Fruit fly (Drosophila melanogaster) whole organism, prepupa: Measurements from ENCODE around the gene Jig.

Experiments
- CG10631 ChIP-seq: fragments of 200-800 bp; sonication (Bioruptor generic); optimal IDR thresholded peaks from 2 replicates; lab custom pipeline; 2016; ENCODE audit warnings: missing biosample characterization, missing genetic modification characterization
- CG11762 ChIP-seq: fragments of 200-800 bp; sonication (Bioruptor generic); optimal IDR thresholded peaks from 3 replicates; lab custom pipeline; 2016; ENCODE audit warnings: missing biosample characterization, missing genetic modification characterization; ENCODE audit not compliant: insufficient read depth
- CG15336 ChIP-seq: fragments of 200-800 bp; sonication (Bioruptor generic); IDR thresholded peaks from 2 replicates; pipeline ENCODE4 v1.3.6; 2022; ENCODE audit warnings: missing biosample characterization, missing genetic modification characterization
- CG31627 ChIP-seq: fragments of 200-800 bp; sonication (Bioruptor generic); optimal IDR thresholded peaks from 3 replicates; lab custom pipeline; 2016; ENCODE audit warnings: missing biosample characterization, missing genetic modification characterization
- CG32006 ChIP-seq: fragments of 200-800 bp; sonication (Bioruptor generic); optimal IDR thresholded peaks from 3 replicates; lab custom pipeline; 2017; ENCODE audit warnings: missing biosample characterization, mild to moderate bottlenecking, missing genetic modification characterization
- CG34406 ChIP-seq: fragments of 200-800 bp; sonication (Bioruptor generic); optimal IDR thresholded peaks from 3 replicates; lab custom pipeline; 2016; ENCODE audit warnings: missing biosample characterization, missing genetic modification characterization
- CG3919 ChIP-seq: fragments of 200-800 bp; sonication (Bioruptor generic); optimal IDR thresholded peaks from 3 replicates; lab custom pipeline; 2016; ENCODE audit warnings: missing biosample characterization, missing genetic modification characterization
- CG6163 ChIP-seq: fragments of 200-800 bp; sonication (Bioruptor generic); IDR thresholded peaks from 3 replicates; pipeline ENCODE4 v1.3.6; 2022; ENCODE audit warnings: missing biosample characterization, missing genetic modification characterization
- CG6276 ChIP-seq: fragments of 200-800 bp; sonication (Bioruptor generic); optimal IDR thresholded peaks from 2 replicates; lab custom pipeline; 2017; ENCODE audit warnings: missing biosample characterization, mild to moderate bottlenecking, missing genetic modification characterization
- CG6792 ChIP-seq: fragments of 200-800 bp; sonication (Bioruptor generic); optimal IDR thresholded peaks from 3 replicates; lab custom pipeline; 2016; ENCODE audit warnings: missing biosample characterization, missing genetic modification characterization
- CG8119 ChIP-seq: fragments of 200-800 bp; sonication (Bioruptor generic); IDR thresholded peaks from 3 replicates; pipeline ENCODE4 v1.3.6; 2022; ENCODE audit warnings: missing biosample characterization, missing genetic modification characterization
- CG8632 ChIP-seq: fragments of 200-800 bp; sonication (Bioruptor generic); optimal IDR thresholded peaks from 3 replicates; lab custom pipeline; 2016; ENCODE audit warnings: missing biosample characterization, missing genetic modification characterization
- Eip75B ChIP-seq: fragments of 200-800 bp; sonication (Bioruptor generic); optimal IDR thresholded peaks from 3 replicates; lab custom pipeline; 2016; ENCODE audit warnings: missing biosample characterization, missing genetic modification characterization
- Eip78C ChIP-seq: fragments of 200-800 bp; sonication (Bioruptor generic); peaks from one replicate; lab custom pipeline; 2016; ENCODE audit warnings: missing biosample characterization, missing genetic modification characterization
- Gug ChIP-seq: fragments of 200-800 bp; sonication (Bioruptor generic); IDR thresholded peaks from 2 replicates; pipeline ENCODE4 v1.3.6; 2022; ENCODE audit warnings: missing biosample characterization, missing genetic modification characterization
- Hr39 ChIP-seq: fragments of 200-800 bp; sonication (Bioruptor generic); optimal IDR thresholded peaks from 2 replicates; lab custom pipeline; 2016; ENCODE audit warnings: missing biosample characterization, missing genetic modification characterization
- Hr4 ChIP-seq: fragments of 200-800 bp; sonication (Bioruptor generic); optimal IDR thresholded peaks from 3 replicates; lab custom pipeline; 2016; ENCODE audit warnings: missing biosample characterization, missing genetic modification characterization
- Met ChIP-seq: fragments of 200-800 bp; sonication (Bioruptor generic); optimal IDR thresholded peaks from 3 replicates; lab custom pipeline; 2016; ENCODE audit warnings: missing biosample characterization, missing genetic modification characterization
- Sox102F ChIP-seq: fragments of 200-800 bp; sonication (Bioruptor generic); optimal IDR thresholded peaks from 2 replicates; lab custom pipeline; 2016; ENCODE audit warnings: missing biosample characterization, mild to moderate bottlenecking, missing genetic modification characterization
- Sox14 ChIP-seq: fragments of 200-800 bp; sonication (Bioruptor generic); optimal IDR thresholded peaks from 3 replicates; lab custom pipeline; 2016; ENCODE audit warnings: missing biosample characterization, missing genetic modification characterization
- Sox15 ChIP-seq: fragments of 200-800 bp; sonication (Bioruptor generic); optimal IDR thresholded peaks from 3 replicates; lab custom pipeline; 2016; ENCODE audit warnings: missing biosample characterization, missing genetic modification characterization
- acj6 ChIP-seq: fragments of 200-800 bp; sonication (Bioruptor generic); optimal IDR thresholded peaks from 3 replicates; lab custom pipeline; 2016; ENCODE audit warnings: missing biosample characterization, missing genetic modification characterization
- cyc ChIP-seq: fragments of 200-800 bp; sonication (Bioruptor generic); optimal IDR thresholded peaks from 3 replicates; lab custom pipeline; 2016; ENCODE audit warnings: missing biosample characterization, missing genetic modification characterization
- eg ChIP-seq: fragments of 200-800 bp; sonication (Bioruptor generic); IDR thresholded peaks from 3 replicates; pipeline ENCODE4 v1.3.6; 2022; ENCODE audit warnings: missing biosample characterization, missing genetic modification characterization
- fd59A ChIP-seq: fragments of 200-800 bp; sonication (Bioruptor generic); optimal IDR thresholded peaks from 2 replicates; lab custom pipeline; 2017; ENCODE audit warnings: missing biosample characterization, mild to moderate bottlenecking, missing genetic modification characterization, missing genetic modification reagents
- fkh ChIP-seq: fragments of 200-800 bp; sonication (Bioruptor generic); optimal IDR thresholded peaks from 3 replicates; lab custom pipeline; 2017; ENCODE audit warnings: missing biosample characterization, mild to moderate bottlenecking, missing genetic modification characterization, moderate library complexity
- lz ChIP-seq: fragments of 200-800 bp; sonication (Bioruptor generic); optimal IDR thresholded peaks from 3 replicates; lab custom pipeline; 2016; ENCODE audit warnings: missing biosample characterization, missing genetic modification characterization
- pdm3 ChIP-seq: fragments of 200-800 bp; sonication (Bioruptor generic); optimal IDR thresholded peaks from 3 replicates; lab custom pipeline; 2016; ENCODE audit warnings: missing biosample characterization, missing genetic modification characterization
- spab ChIP-seq: fragments of 200-800 bp; sonication (Bioruptor generic); optimal IDR thresholded peaks from 2 replicates; lab custom pipeline; 2017; ENCODE audit warnings: missing biosample characterization, mild to moderate bottlenecking, missing genetic modification characterization, missing genetic modification reagents
- ss ChIP-seq, 2 experiments: fragments of 200-800 bp; sonication (Bioruptor generic); optimal IDR thresholded peaks; 2 replicates in 1 of 2; 3 replicates in 1 of 2; lab custom pipeline; 2017 to 2018; ENCODE audit warnings: mild to moderate bottlenecking in 2 of 2, missing biosample characterization in 2 of 2, missing genetic modification characterization in 2 of 2, moderate library complexity in 1 of 2
- topi ChIP-seq: fragments of 200-800 bp; sonication (Bioruptor generic); optimal IDR thresholded peaks from 3 replicates; lab custom pipeline; 2016; ENCODE audit warnings: missing biosample characterization, missing genetic modification characterization
- vri ChIP-seq: fragments of 200-800 bp; sonication (Bioruptor generic); optimal IDR thresholded peaks from 3 replicates; lab custom pipeline; 2016; ENCODE audit warnings: missing biosample characterization, mild to moderate bottlenecking, missing genetic modification characterization

Jig gene

dm6 chr3R:14574962-14575717 is 14.4 kb downstream of the Jig start (continued):
- peak in 1 of 2 experiments; percentile 64 for TF ChIP-seq ss (GFP tag; optimal IDR thresholded peaks at IDR 0.05; lab: Kevin White, UChicago)
- TF ChIP-seq fd59A (GFP tag; lab: Kevin White, UChicago): peak; percentile 47
- peak; percentile 68 for TF ChIP-seq cyc (GFP tag; lab: Kevin White, UChicago)
- peak; percentile 67 for TF ChIP-seq pdm3 (GFP tag; lab: Kevin White, UChicago)
- TF ChIP-seq CG6163: peak; percentile 43; the same call in 1 of the 3 replicates
- TF ChIP-seq CG8632: peak; percentile 59
- peak; percentile 67 for TF ChIP-seq CG34406 (GFP tag; lab: Kevin White, UChicago)
- TF ChIP-seq Eip75B (GFP tag; lab: Kevin White, UChicago): peak; percentile 67
- peak; percentile 78 for TF ChIP-seq lz (GFP tag; lab: Kevin White, UChicago)
- TF ChIP-seq CG11762 (GFP tag; lab: Kevin White, UChicago): peak; percentile 56

DNA sequence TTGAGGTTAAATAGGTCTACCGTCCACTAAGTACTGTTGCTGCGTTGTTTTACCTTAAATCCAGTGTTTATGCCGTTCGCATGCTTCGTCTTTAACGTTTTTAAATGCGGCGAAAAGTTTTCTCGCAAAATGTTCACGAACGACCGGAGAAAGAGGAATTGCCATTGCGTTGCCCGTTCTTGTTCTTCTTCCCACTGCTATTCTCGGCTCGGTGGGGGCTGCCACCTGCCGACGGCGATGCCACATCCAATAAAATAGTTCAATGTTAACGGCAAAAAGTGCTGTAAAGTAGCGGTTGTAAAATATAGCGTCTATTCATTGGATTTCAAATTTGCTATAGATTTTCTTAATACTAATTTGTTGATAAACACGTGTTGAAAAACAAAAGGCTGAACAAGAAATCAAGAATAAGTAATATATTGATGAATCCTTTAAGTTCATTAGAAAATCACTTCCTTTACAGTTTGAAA is 15.0 kb downstream of the Jig start, which contains the start of gene CG7987:
TSS of gene CG7987 (minus strand) at position 170 of the 470 bp plus-strand sequence.
- no peak for TF ChIP-seq Gug (GFP tag; lab: Robert Waterston, UW)
- TF ChIP-seq CG31627 (GFP tag; lab: Kevin White, UChicago): peak; percentile 22
- TF ChIP-seq Sox15 (GFP tag; lab: Kevin White, UChicago): no peak
- TF ChIP-seq spab (GFP tag; lab: Kevin White, UChicago): no peak
- TF ChIP-seq vri (GFP tag; lab: Kevin White, UChicago): peak; percentile 42
- peak; percentile 27 for TF ChIP-seq Sox14 (GFP tag; lab: Kevin White, UChicago)
- TF ChIP-seq Eip78C (GFP tag; lab: Kevin White, UChicago): peak; percentile 36
- TF ChIP-seq Met (GFP tag; lab: Kevin White, UChicago): no peak
- TF ChIP-seq CG3919 (GFP tag; lab: Kevin White, UChicago): no peak
- no peak for TF ChIP-seq CG32006 (GFP tag; lab: Kevin White, UChicago)
- peak; percentile 0 for TF ChIP-seq Hr39 (GFP tag; lab: Kevin White, UChicago)

dm6 chr3R:14576511-14576691 is 15.7 kb downstream of the Jig start, which contains the start of gene CG44094:
TSS of gene CG44094 (minus strand) at chr3R:14576611.
- TF ChIP-seq Sox102F (GFP tag; lab: Kevin White, UChicago) (no peak), pdm3 (GFP tag; lab: Kevin White, UChicago) (no peak), CG11762 (GFP tag; lab: Kevin White, UChicago) (no peak), CG6792 (GFP tag; lab: Kevin White, UChicago) (no peak), CG3919 (GFP tag; lab: Kevin White, UChicago) (no peak), acj6 (GFP tag; lab: Kevin White, UChicago) (no peak), topi (no peak), Hr4 (GFP tag; lab: Kevin White, UChicago) (no peak), fd59A (GFP tag; lab: Kevin White, UChicago) (no peak)
- TF ChIP-seq, all 60 proteins: peak for 0

- TF ChIP-seq CG10631 (GFP tag; lab: Kevin White, UChicago) (no peak), eg (GFP tag; lab: Robert Waterston, UW) (peak; percentile 62; the same call in 2 of the 3 replicates), CG15336 (peak; percentile 25; the same call in 1 of the 2 replicates), Sox15 (GFP tag; lab: Kevin White, UChicago) (no peak), CG6276 (GFP tag; lab: Kevin White, UChicago) (peak; percentile 44), CG8119 (GFP tag; lab: Robert Waterston, UW) (peak; percentile 47; the same call in 1 of the 3 replicates), fkh (GFP tag; lab: Kevin White, UChicago) (peak; percentile 26)
Observed at dm6 chr3R:14576692-14577646, 16.2 kb downstream of the Jig start, which contains the start of gene stumps. TSS of gene stumps (plus strand) at chr3R:14577217.
